Worm (Caenorhabditis elegans) whole organism, L4 larva: ENCODE results near the gene tomm-70.

Experiments
- D1046.2 ChIP-seq: fragments of 200-800 bp; sonication (Bioruptor generic); IDR thresholded peaks from 2 replicates; pipeline ENCODE4 v1.3.6; 2022; ENCODE audit warnings: missing genetic modification characterization, missing compliant biosample characterization
- F37D6.2 ChIP-seq: sonication (generic microtip); optimal IDR thresholded peaks from 2 replicates; lab custom pipeline; 2016; ENCODE audit warnings: mild to moderate bottlenecking, missing genetic modification characterization, missing compliant biosample characterization
- F44E2.7 ChIP-seq: fragments of 200-800 bp; sonication (Bioruptor generic); IDR thresholded peaks from 2 replicates; pipeline ENCODE4 v2.1.2; 2022; ENCODE audit warnings: missing genetic modification characterization, missing compliant biosample characterization
- R02D3.7 ChIP-seq: fragments of 150-350 bp; sonication (generic microtip); optimal IDR thresholded peaks from 3 replicates; lab custom pipeline; 2014; ENCODE audit warnings: missing biosample characterization, missing genetic modification characterization
- Y48G9A.11 ChIP-seq: fragments of 200-800 bp; sonication (Bioruptor generic); IDR thresholded peaks from 2 replicates; pipeline ENCODE4 v1.3.6; 2022; ENCODE audit warnings: missing genetic modification reagents, missing genetic modification characterization, missing compliant biosample characterization
- Y5F2A.4 ChIP-seq: fragments of 200-800 bp; sonication (Bioruptor generic); optimal IDR thresholded peaks from 2 replicates; lab custom pipeline; 2018; ENCODE audit warnings: mild to moderate bottlenecking, missing genetic modification characterization, missing compliant biosample characterization
- ZK337.2 ChIP-seq: fragments of 200-800 bp; sonication (Bioruptor generic); IDR thresholded peaks from 2 replicates; pipeline ENCODE4 v1.3.6; 2022; ENCODE audit warnings: missing genetic modification reagents, missing genetic modification characterization, missing compliant biosample characterization
- ZK546.5 ChIP-seq, 2 experiments: sonication (generic microtip); optimal IDR thresholded peaks; 2 replicates each; lab custom pipeline; 2017; ENCODE audit warnings: missing biosample characterization in 2 of 2, missing genetic modification characterization in 2 of 2
- ama-1 ChIP-seq: fragments of 150-350 bp; optimal IDR thresholded peaks from 2 replicates; lab custom pipeline; 2014; ENCODE audit warnings: inconsistent platforms, mixed read lengths
- ceh-20 ChIP-seq: fragments of 200-800 bp; sonication (Bioruptor generic); IDR thresholded peaks from 2 replicates; pipeline ENCODE4 v1.3.6; 2022; ENCODE audit warnings: missing genetic modification reagents, missing genetic modification characterization, missing compliant biosample characterization
- ceh-32 ChIP-seq: sonication (generic microtip); optimal IDR thresholded peaks from 2 replicates; lab custom pipeline; 2016; ENCODE audit warnings: mild to moderate bottlenecking, missing genetic modification characterization, missing compliant biosample characterization; ENCODE audit not compliant: poor library complexity
- ceh-62 ChIP-seq: sonication (generic microtip); optimal IDR thresholded peaks from 2 replicates; lab custom pipeline; 2017; ENCODE audit warnings: missing biosample characterization, missing genetic modification characterization
- daf-16 ChIP-seq, 3 experiments: sonication (generic microtip); optimal IDR thresholded peaks; 2 replicates each; lab custom pipeline; 2016 to 2017; ENCODE audit warnings: missing genetic modification characterization in 3 of 3, missing genetic modification reagents in 3 of 3, mild to moderate bottlenecking in 2 of 3, missing compliant biosample characterization in 2 of 3, missing biosample characterization in 1 of 3, moderate library complexity in 1 of 3
- daf-19 ChIP-seq: fragments of 200-800 bp; sonication (Bioruptor generic); conservative IDR thresholded peaks from 2 replicates; pipeline ENCODE4 v1.3.6; 2022; ENCODE audit warnings: missing genetic modification characterization, missing compliant biosample characterization
- daf-8 ChIP-seq: fragments of 200-800 bp; sonication (Bioruptor generic); IDR thresholded peaks from 2 replicates; pipeline ENCODE4 v1.3.6; 2022; ENCODE audit warnings: missing genetic modification characterization, missing compliant biosample characterization
- dmd-6 ChIP-seq: fragments of 200-800 bp; sonication (Bioruptor generic); IDR thresholded peaks from 2 replicates; pipeline ENCODE4 v1.3.6; 2022; ENCODE audit warnings: missing genetic modification reagents, missing genetic modification characterization, missing compliant biosample characterization
- dmd-8 ChIP-seq: fragments of 200-800 bp; sonication (Bioruptor generic); IDR thresholded peaks from 2 replicates; pipeline ENCODE4 v1.3.6; 2022; ENCODE audit warnings: missing genetic modification characterization, missing compliant biosample characterization
- dmd-9 ChIP-seq: fragments of 200-800 bp; sonication (Bioruptor generic); IDR thresholded peaks from 2 replicates; pipeline ENCODE4 v1.3.6; 2022; ENCODE audit warnings: missing genetic modification reagents, missing genetic modification characterization, missing compliant biosample characterization
- duxl-1 ChIP-seq: sonication (generic microtip); optimal IDR thresholded peaks from 2 replicates; lab custom pipeline; 2016; ENCODE audit warnings: mild to moderate bottlenecking, missing genetic modification characterization, moderate library complexity, missing compliant biosample characterization; ENCODE audit not compliant: poor library complexity
- dve-1 ChIP-seq: sonication (generic microtip); optimal IDR thresholded peaks from 2 replicates; lab custom pipeline; 2017; ENCODE audit warnings: antibody characterized with exemption, mild to moderate bottlenecking, missing genetic modification characterization, missing compliant biosample characterization; ENCODE audit not compliant: insufficient read depth
- gei-8 ChIP-seq: fragments of 200-800 bp; sonication (Bioruptor generic); optimal IDR thresholded peaks from 2 replicates; lab custom pipeline; 2018; ENCODE audit warnings: mild to moderate bottlenecking, missing genetic modification characterization, missing compliant biosample characterization
- hlh-11 ChIP-seq: fragments of 200-800 bp; sonication (Bioruptor generic); optimal IDR thresholded peaks from 2 replicates; lab custom pipeline; 2018; ENCODE audit warnings: mild to moderate bottlenecking, missing genetic modification characterization, missing compliant biosample characterization
- hlh-30 ChIP-seq: sonication (generic microtip); optimal IDR thresholded peaks from 2 replicates; lab custom pipeline; 2017; ENCODE audit warnings: antibody characterized with exemption, mild to moderate bottlenecking, missing genetic modification characterization, missing compliant biosample characterization; ENCODE audit not compliant: insufficient read depth
- lim-7 ChIP-seq: fragments of 200-800 bp; sonication (Bioruptor generic); IDR thresholded peaks from 2 replicates; pipeline ENCODE4 v1.3.6; 2022; ENCODE audit warnings: missing genetic modification characterization, missing compliant biosample characterization
- lin-15B ChIP-seq: fragments of 150-350 bp; sonication (generic microtip); optimal IDR thresholded peaks from 3 replicates; lab custom pipeline; 2014; ENCODE audit warnings: missing biosample characterization, missing genetic modification characterization
- lin-29 ChIP-seq: fragments of 200-800 bp; sonication (Bioruptor generic); IDR thresholded peaks from 2 replicates; pipeline ENCODE4 v1.3.6; 2022; ENCODE audit warnings: missing genetic modification reagents, missing genetic modification characterization, missing compliant biosample characterization
- lin-39 ChIP-seq: fragments of 150-350 bp; optimal IDR thresholded peaks from 2 replicates; lab custom pipeline; 2014; ENCODE audit warnings: missing biosample characterization, missing genetic modification reagents, missing genetic modification characterization
- lsy-2 ChIP-seq, 2 experiments: fragments of 150-350 bp in 1 of 2; sonication (generic microtip) in 1 of 2; optimal IDR thresholded peaks; 2 replicates each; lab custom pipeline; 2014 to 2017; ENCODE audit warnings: missing biosample characterization in 2 of 2, missing genetic modification characterization in 2 of 2
- madf-5 ChIP-seq, 2 experiments: fragments of 200-800 bp; sonication (Bioruptor generic); IDR thresholded peaks; 2 replicates each; pipeline ENCODE4 v1.3.6; 2022; ENCODE audit warnings: missing compliant biosample characterization in 2 of 2, missing genetic modification characterization in 2 of 2
- madf-9 ChIP-seq: fragments of 200-800 bp; sonication (Bioruptor generic); conservative IDR thresholded peaks from 2 replicates; pipeline ENCODE4 v1.3.6; 2022; ENCODE audit warnings: missing genetic modification reagents, missing genetic modification characterization, missing compliant biosample characterization
- mdl-1 ChIP-seq, 2 experiments: fragments of 150-350 bp in 1 of 2; sonication (generic microtip) in 1 of 2; optimal IDR thresholded peaks; 2 replicates each; lab custom pipeline; 2014 to 2017; ENCODE audit warnings: missing biosample characterization in 2 of 2, missing genetic modification characterization in 2 of 2
- mep-1 ChIP-seq: fragments of 150-350 bp; sonication (generic microtip); optimal IDR thresholded peaks from 3 replicates; lab custom pipeline; 2014; ENCODE audit warnings: missing biosample characterization, missing genetic modification characterization
- nhr-10 ChIP-seq: fragments of 150-350 bp; optimal IDR thresholded peaks from 2 replicates; lab custom pipeline; 2014; ENCODE audit warnings: missing biosample characterization, missing genetic modification characterization
- nhr-102 ChIP-seq: sonication (generic microtip); optimal IDR thresholded peaks from 2 replicates; lab custom pipeline; 2016; ENCODE audit warnings: mild to moderate bottlenecking, missing genetic modification characterization, moderate library complexity, missing compliant biosample characterization
- nhr-11 ChIP-seq: fragments of 150-350 bp; optimal IDR thresholded peaks from 2 replicates; lab custom pipeline; 2014; ENCODE audit warnings: missing biosample characterization, missing genetic modification characterization
- nhr-111 ChIP-seq: fragments of 200-800 bp; sonication (Bioruptor generic); optimal IDR thresholded peaks from 2 replicates; lab custom pipeline; 2018; ENCODE audit warnings: mild to moderate bottlenecking, missing genetic modification characterization, missing compliant biosample characterization
- nhr-25 ChIP-seq: sonication (generic microtip); optimal IDR thresholded peaks from 2 replicates; lab custom pipeline; 2017; ENCODE audit warnings: missing genetic modification characterization, mild to moderate bottlenecking, missing compliant biosample characterization, antibody characterized with exemption, moderate library complexity, borderline replicate concordance; ENCODE audit not compliant: insufficient read depth
- nhr-41 ChIP-seq: fragments of 200-800 bp; sonication (Bioruptor generic); IDR thresholded peaks from 2 replicates; pipeline ENCODE4 v1.3.6; 2022; ENCODE audit warnings: missing genetic modification reagents, missing genetic modification characterization, missing compliant biosample characterization
- nhr-42 ChIP-seq: fragments of 200-800 bp; sonication (Bioruptor generic); IDR thresholded peaks from 2 replicates; pipeline ENCODE4 v1.3.6; 2022; ENCODE audit warnings: missing genetic modification characterization, missing compliant biosample characterization
- nhr-48 ChIP-seq: sonication (generic microtip); optimal IDR thresholded peaks from 2 replicates; lab custom pipeline; 2016; ENCODE audit warnings: mild to moderate bottlenecking, missing genetic modification characterization, missing compliant biosample characterization
- nhr-6 ChIP-seq: fragments of 150-350 bp; optimal IDR thresholded peaks from 2 replicates; lab custom pipeline; 2014; ENCODE audit warnings: missing biosample characterization, missing genetic modification characterization
- php-3 ChIP-seq: fragments of 200-800 bp; sonication (Bioruptor generic); IDR thresholded peaks from 2 replicates; pipeline ENCODE4 v1.3.6; 2022; ENCODE audit warnings: missing genetic modification reagents, missing genetic modification characterization, missing compliant biosample characterization
- rbr-2 ChIP-seq: sonication (generic microtip); optimal IDR thresholded peaks from 2 replicates; lab custom pipeline; 2016; ENCODE audit warnings: missing genotype, missing genetic modification characterization, missing compliant biosample characterization
- skn-1 ChIP-seq: fragments of 150-350 bp; optimal IDR thresholded peaks from 2 replicates; lab custom pipeline; 2014; ENCODE audit warnings: missing biosample characterization, missing genetic modification characterization
- snpc-1.2 ChIP-seq: fragments of 200-800 bp; sonication (Bioruptor generic); IDR thresholded peaks from 2 replicates; pipeline ENCODE4 v1.3.6; 2022; ENCODE audit warnings: missing genetic modification reagents, missing genetic modification characterization, missing compliant biosample characterization
- unc-130 ChIP-seq: sonication (generic microtip); optimal IDR thresholded peaks from 2 replicates; lab custom pipeline; 2016; ENCODE audit warnings: missing genetic modification reagents, missing genetic modification characterization, missing compliant biosample characterization
- unc-39 ChIP-seq: sonication (generic microtip); optimal IDR thresholded peaks from 2 replicates; lab custom pipeline; 2017; ENCODE audit warnings: missing biosample characterization, missing genetic modification characterization
- zag-1 ChIP-seq: fragments of 150-350 bp; optimal IDR thresholded peaks from 2 replicates; lab custom pipeline; 2014; ENCODE audit warnings: missing biosample characterization, missing genetic modification characterization
- zfp-3 ChIP-seq: fragments of 200-800 bp; sonication (Bioruptor generic); conservative IDR thresholded peaks from 2 replicates; pipeline ENCODE4 v1.3.6; 2022; ENCODE audit warnings: missing genetic modification reagents, missing genetic modification characterization, missing compliant biosample characterization
- ztf-7 ChIP-seq: fragments of 150-350 bp; optimal IDR thresholded peaks from 2 replicates; lab custom pipeline; 2014; ENCODE audit warnings: missing biosample characterization, missing genetic modification characterization

The tomm-70 gene

DNA sequence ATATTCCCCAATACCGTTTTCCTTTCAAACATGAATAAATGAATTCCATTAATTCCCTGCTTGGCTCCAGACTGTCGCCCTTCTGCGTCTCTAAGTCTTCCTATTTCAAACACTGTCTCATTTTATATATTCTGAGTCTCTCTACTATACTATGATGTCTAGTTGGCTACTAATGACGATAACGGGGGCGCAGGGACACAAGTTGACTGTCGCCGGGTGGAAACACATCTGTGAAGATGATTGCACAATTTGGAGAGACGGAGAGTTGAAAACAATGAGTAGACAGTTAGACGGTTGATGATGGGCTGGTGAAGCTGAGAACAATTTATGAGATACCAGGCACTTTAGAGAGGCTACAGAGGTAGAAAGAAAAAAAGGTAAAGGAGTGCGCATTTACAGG is 5.1 kb downstream of the tomm-70 start, which contains the start of gene sma-2 (continued):
- TF ChIP-seq nhr-41 (GFP tag; lab: Robert Waterston, UW) (0 out of 2 replicates have a peak, but pooled peaks have one; percentile 44), zag-1 (tag; lab: Kevin White, UChicago) (no peak), daf-8 (GFP tag; lab: Robert Waterston, UW) (no peak), ceh-62 (no peak), nhr-111 (GFP tag; lab: Kevin White, UChicago) (no peak), R02D3.7 (tag; lab: Kevin White, UChicago) (no peak), gei-8 (GFP tag; lab: Kevin White, UChicago) (peak; percentile 10), nhr-48 (peak; percentile 84), madf-9 (GFP tag; lab: Robert Waterston, UW) (no peak), hlh-30 (tag; lab: Kevin White, UChicago) (peak; percentile 56), nhr-11 (tag; lab: Kevin White, UChicago) (no peak), nhr-102 (tag; lab: Kevin White, UChicago) (peak; percentile 53), snpc-1.2 (GFP tag; lab: Robert Waterston, UW) (no peak), ZK337.2 (no peak), dmd-9 (no peak), lin-39 (no peak), duxl-1 (tag; lab: Kevin White, UChicago) (no peak), ceh-32 (tag; lab: Kevin White, UChicago) (no peak), daf-16 (GFP tag; optimal IDR thresholded peaks at IDR 0.05; lab: Kevin White, UChicago) (peak in 1 of 2 experiments; percentile 74), daf-16 (tag; optimal IDR thresholded peaks at IDR 0.05; lab: Kevin White, UChicago) (peak; percentile 95), php-3 (peak; percentile 87), rbr-2 (tag; lab: Kevin White, UChicago) (peak; percentile 47), dmd-6 (peak; percentile 92), zfp-3 (GFP tag; lab: Robert Waterston, UW) (no peak), lin-15B (tag; lab: Kevin White, UChicago) (no peak)

DNA sequence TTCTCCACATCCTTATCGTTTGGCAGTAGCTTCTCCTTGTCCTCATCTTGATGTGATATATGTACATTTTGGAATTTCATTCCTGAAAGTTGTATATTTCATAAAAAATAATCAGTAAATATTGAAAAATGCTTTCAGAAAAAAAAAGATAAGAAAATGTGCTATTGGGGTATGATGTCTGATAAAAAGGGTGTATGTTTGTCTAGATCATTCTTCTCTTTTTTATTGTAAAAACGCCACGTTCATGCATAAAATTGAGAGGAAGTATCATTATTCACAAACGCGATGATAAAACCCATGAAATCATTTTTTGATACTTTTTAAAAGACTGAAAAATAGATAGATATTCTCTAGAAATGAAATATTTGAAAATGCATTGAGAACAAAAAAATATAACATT is 5.9 kb downstream of the tomm-70 start:
- TF ChIP-seq lim-7 (GFP tag; lab: Robert Waterston, UW), result no peak
- peak; percentile 24 for TF ChIP-seq nhr-48
- TF ChIP-seq F37D6.2 (tag; lab: Kevin White, UChicago), result no peak
- TF ChIP-seq mdl-1 (tag; optimal IDR thresholded peaks at IDR 0.05; lab: Kevin White, UChicago), result peak in 1 of 2 experiments; percentile 43
- TF ChIP-seq mep-1 (tag; lab: Kevin White, UChicago), result peak; percentile 37
- peak; percentile 93 for TF ChIP-seq php-3
- no peak for TF ChIP-seq Y5F2A.4 (GFP tag; lab: Kevin White, UChicago)
- no peak for TF ChIP-seq daf-16 (GFP tag; optimal IDR thresholded peaks at IDR 0.05; lab: Kevin White, UChicago)
- TF ChIP-seq daf-16 (tag; optimal IDR thresholded peaks at IDR 0.05; lab: Kevin White, UChicago), result peak; percentile 67
- TF ChIP-seq daf-19 (GFP tag; lab: Robert Waterston, UW), result no peak
- no peak for TF ChIP-seq skn-1 (tag; lab: Kevin White, UChicago)
- peak; percentile 78 for TF ChIP-seq hlh-11 (tag; lab: Kevin White, UChicago)
- TF ChIP-seq ZK546.5 (tag; optimal IDR thresholded peaks at IDR 0.05; lab: Kevin White, UChicago), result no peak
- no peak for TF ChIP-seq ceh-20 (GFP tag; lab: Robert Waterston, UW)
- no peak for TF ChIP-seq D1046.2 (GFP tag; lab: Robert Waterston, UW)
- no peak for TF ChIP-seq nhr-25 (tag; lab: Kevin White, UChicago)
- no peak for TF ChIP-seq ama-1
- peak; percentile 83 for TF ChIP-seq dve-1 (tag; lab: Kevin White, UChicago)
- TF ChIP-seq hlh-30 (tag; lab: Kevin White, UChicago), result peak; percentile 2
- TF ChIP-seq nhr-42 (GFP tag; lab: Robert Waterston, UW), result no peak
- no peak for TF ChIP-seq madf-5 (GFP tag; IDR thresholded peaks at IDR 0.05; lab: Robert Waterston, UW)
- TF ChIP-seq ztf-7 (tag; lab: Kevin White, UChicago), result no peak
- no peak for TF ChIP-seq lin-39
- peak in 1 of 2 experiments; percentile 29 for TF ChIP-seq lsy-2 (tag; optimal IDR thresholded peaks at IDR 0.05; lab: Kevin White, UChicago)
- TF ChIP-seq F44E2.7 (GFP tag; lab: Robert Waterston, UW), result no peak
- TF ChIP-seq dmd-8 (GFP tag; lab: Robert Waterston, UW), result no peak
- TF ChIP-seq nhr-6 (tag; lab: Kevin White, UChicago), result peak; percentile 11
- TF ChIP-seq unc-130, result no peak
- TF ChIP-seq Y48G9A.11 (GFP tag; lab: Robert Waterston, UW), result no peak
- TF ChIP-seq lin-29 (GFP tag; lab: Robert Waterston, UW), result no peak
- TF ChIP-seq nhr-10 (tag; lab: Kevin White, UChicago), result no peak
- TF ChIP-seq unc-39 (tag; lab: Kevin White, UChicago), result no peak
